Fruit fly (Drosophila melanogaster) whole organism, embryonic: ENCODE measurements around the gene CG42578.
A peak's percentile ranks its signal among the peaks of the same experiment; 100 is the strongest.

Source experiments
- CG13287 ChIP-seq: fragments of 200-800 bp; sonication (Bioruptor generic); IDR thresholded peaks from 2 replicates; pipeline ENCODE4 v1.3.6; 2022; ENCODE audit warnings: missing biosample characterization, missing genetic modification characterization; ENCODE audit not compliant: partially characterized antibody
- CG13296 ChIP-seq: fragments of 200-800 bp; sonication (Bioruptor generic); optimal IDR thresholded peaks from 3 replicates; lab custom pipeline; 2018; ENCODE audit warnings: missing biosample characterization, mild to moderate bottlenecking, missing genetic modification characterization
- CG16815 ChIP-seq: fragments of 200-800 bp; sonication (Bioruptor generic); optimal IDR thresholded peaks from 3 replicates; lab custom pipeline; 2017; ENCODE audit warnings: missing biosample characterization, mild to moderate bottlenecking, missing genetic modification characterization
- CG4617 ChIP-seq: fragments of 200-800 bp; sonication (Bioruptor generic); optimal IDR thresholded peaks from 3 replicates; lab custom pipeline; 2016; ENCODE audit warnings: missing biosample characterization, missing genetic modification characterization, borderline replicate concordance
- CG4854 ChIP-seq: fragments of 200-800 bp; sonication (Bioruptor generic); optimal IDR thresholded peaks from 2 replicates; lab custom pipeline; 2016; ENCODE audit warnings: missing biosample characterization, missing genetic modification characterization, inconsistent platforms
- D ChIP-seq, 2 experiments: fragments of 200-800 bp in 1 of 2; fragments of >200 bp in 1 of 2; sonication (Bioruptor generic) in 1 of 2; optimal IDR thresholded peaks; 2 replicates in 1 of 2; 3 replicates in 1 of 2; lab custom pipeline; 2017; ENCODE audit warnings: mild to moderate bottlenecking in 1 of 2, missing biosample characterization in 1 of 2, missing genetic modification characterization in 1 of 2, missing genetic modification reagents in 1 of 2
- Lpt ChIP-seq: fragments of >200 bp; optimal IDR thresholded peaks from 2 replicates; lab custom pipeline; 2018; ENCODE audit warnings: missing biosample characterization, missing genetic modification characterization
- Mad ChIP-seq: fragments of 200-800 bp; sonication (Bioruptor generic); optimal IDR thresholded peaks from 2 replicates; lab custom pipeline; 2016; ENCODE audit warnings: missing biosample characterization, missing genetic modification characterization
- NC2β ChIP-seq: fragments of 200-800 bp; sonication (Bioruptor generic); optimal IDR thresholded peaks from 2 replicates; lab custom pipeline; 2016; ENCODE audit warnings: missing biosample characterization, missing genetic modification characterization
- Rfx ChIP-seq: fragments of 200-800 bp; sonication (Bioruptor generic); IDR thresholded peaks from 2 replicates; pipeline ENCODE4 v1.3.6; 2022; ENCODE audit warnings: missing biosample characterization, missing genetic modification characterization
- Trl ChIP-seq, 3 experiments: fragments of >200 bp in 2 of 3; fragments of 200-800 bp in 1 of 3; sonication (Bioruptor generic) in 1 of 3; optimal IDR thresholded peaks; 2 replicates in 1 of 3; 3 replicates in 2 of 3; lab custom pipeline; 2016 to 2017; ENCODE audit warnings: missing biosample characterization in 1 of 3, missing genetic modification characterization in 1 of 3
- chm ChIP-seq: fragments of 200-800 bp; sonication (Bioruptor generic); IDR thresholded peaks from 2 replicates; pipeline ENCODE4 v1.3.6; 2022; ENCODE audit warnings: missing biosample characterization, missing genetic modification characterization
- ems ChIP-seq: fragments of 200-800 bp; sonication (Bioruptor generic); optimal IDR thresholded peaks from 3 replicates; lab custom pipeline; 2016; ENCODE audit warnings: missing biosample characterization, missing genetic modification characterization

DNA sequence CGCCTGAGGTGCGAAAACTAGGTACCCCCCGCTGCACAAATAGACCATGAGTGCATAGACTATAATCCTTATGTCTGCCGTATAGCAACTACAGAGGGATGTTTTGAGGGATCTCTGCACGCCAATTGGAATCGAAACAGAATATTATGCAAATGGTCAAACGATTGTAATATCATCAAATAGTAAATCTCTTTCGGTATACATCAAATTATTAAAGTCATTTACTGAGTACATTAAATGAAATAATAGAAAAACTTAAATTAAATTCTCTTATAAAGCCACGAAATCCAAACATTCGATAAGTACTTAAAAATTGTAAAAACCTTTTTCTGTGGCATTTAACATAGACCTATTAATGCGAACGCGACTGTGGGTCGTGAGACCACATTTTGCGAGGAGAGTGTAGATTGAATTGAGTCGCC, 42.5 kb downstream of the CG42578 start:
- TF ChIP-seq CG4854 (no peak), Mad (GFP tag; lab: Kevin White, UChicago) (peak; percentile 5), NC2β (GFP tag; lab: Kevin White, UChicago) (no peak), ems (GFP tag; lab: Kevin White, UChicago) (peak; percentile 40), Lpt (GFP tag; lab: Kevin White, UChicago) (no peak), CG13296 (peak; percentile 54), CG4617 (no peak), Rfx (GFP tag; lab: Robert Waterston, UW) (peak; percentile 27; the same call in 1 of the 2 replicates), D (optimal IDR thresholded peaks at IDR 0.05; lab: Kevin White, UChicago) (no peak), D (GFP tag; optimal IDR thresholded peaks at IDR 0.05; lab: Kevin White, UChicago) (peak; percentile 69), chm (no peak), CG13287 (GFP tag; lab: Robert Waterston, UW) (no peak), CG16815 (GFP tag; lab: Kevin White, UChicago) (peak; percentile 52), Trl (optimal IDR thresholded peaks at IDR 0.05; lab: Kevin White, UChicago) (no peak), Trl (GFP tag; optimal IDR thresholded peaks at IDR 0.05; lab: Kevin White, UChicago) (no peak)
